Worm (Caenorhabditis elegans) whole organism, mixed stage, embryonic: ENCODE results near the gene T04B8.5.

Experiments used
- M03D4.4 ChIP-seq: sonication (generic microtip); optimal IDR thresholded peaks from 2 replicates; lab custom pipeline; 2017; ENCODE audit warnings: mild to moderate bottlenecking, missing genetic modification characterization, missing compliant biosample characterization
- bed-3 ChIP-seq: fragments of 200-800 bp; sonication (Bioruptor generic); optimal IDR thresholded peaks from 3 replicates; lab custom pipeline; 2018; ENCODE audit warnings: mild to moderate bottlenecking, missing genetic modification characterization, moderate library complexity, missing compliant biosample characterization
- blmp-1 ChIP-seq: fragments of 150-350 bp; optimal IDR thresholded peaks from 2 replicates; lab custom pipeline; 2014; ENCODE audit warnings: missing biosample characterization, missing genetic modification characterization
- ceh-39 ChIP-seq: fragments of 150-350 bp; optimal IDR thresholded peaks from 2 replicates; lab custom pipeline; 2014; ENCODE audit warnings: missing biosample characterization, missing genetic modification characterization
- ceh-43 ChIP-seq: fragments of 200-800 bp; sonication (Bioruptor generic); optimal IDR thresholded peaks from 2 replicates; lab custom pipeline; 2018; ENCODE audit warnings: mild to moderate bottlenecking, missing genetic modification characterization, moderate library complexity, missing compliant biosample characterization
- ceh-83 ChIP-seq: fragments of 200-800 bp; sonication (Bioruptor generic); optimal IDR thresholded peaks from 2 replicates; lab custom pipeline; 2018; ENCODE audit warnings: mild to moderate bottlenecking, missing genetic modification characterization, missing compliant biosample characterization
- ces-1 ChIP-seq: fragments of 150-350 bp; optimal IDR thresholded peaks from 2 replicates; lab custom pipeline; 2014; ENCODE audit warnings: missing biosample characterization, missing genetic modification reagents, missing genetic modification characterization
- cnd-1 ChIP-seq: fragments of 200-800 bp; sonication (Bioruptor generic); optimal IDR thresholded peaks from 2 replicates; lab custom pipeline; 2018; ENCODE audit warnings: mild to moderate bottlenecking, missing genetic modification characterization, missing compliant biosample characterization
- drap-1 ChIP-seq: fragments of 200-800 bp; sonication (Bioruptor generic); optimal IDR thresholded peaks from 3 replicates; lab custom pipeline; 2018; ENCODE audit warnings: mild to moderate bottlenecking, missing genetic modification characterization, missing compliant biosample characterization
- elt-1 ChIP-seq: sonication (generic microtip); optimal IDR thresholded peaks from 2 replicates; lab custom pipeline; 2017; ENCODE audit warnings: missing genetic modification characterization, mild to moderate bottlenecking, missing compliant biosample characterization, antibody characterized with exemption, moderate library complexity, borderline replicate concordance; ENCODE audit not compliant: insufficient read depth
- elt-3 ChIP-seq: fragments of 150-350 bp; optimal IDR thresholded peaks from 2 replicates; lab custom pipeline; 2014; ENCODE audit warnings: missing biosample characterization, missing genetic modification characterization
- ham-2 ChIP-seq: fragments of 200-800 bp; sonication (Bioruptor generic); optimal IDR thresholded peaks from 2 replicates; lab custom pipeline; 2018; ENCODE audit warnings: mild to moderate bottlenecking, missing genetic modification characterization, missing compliant biosample characterization
- hlh-1 ChIP-seq: fragments of 150-350 bp; optimal IDR thresholded peaks from 2 replicates; lab custom pipeline; 2014; ENCODE audit warnings: missing biosample characterization, missing genetic modification reagents, missing genetic modification characterization
- lin-32 ChIP-seq: fragments of 200-800 bp; sonication (Bioruptor generic); optimal IDR thresholded peaks from 2 replicates; lab custom pipeline; 2018; ENCODE audit warnings: mild to moderate bottlenecking, missing genetic modification characterization, missing compliant biosample characterization
- lsy-2 ChIP-seq: fragments of 150-350 bp; optimal IDR thresholded peaks from 2 replicates; lab custom pipeline; 2014; ENCODE audit warnings: missing biosample characterization, missing genetic modification characterization
- mab-5 ChIP-seq: fragments of 150-350 bp; optimal IDR thresholded peaks from 2 replicates; lab custom pipeline; 2014; ENCODE audit warnings: missing biosample characterization, missing genetic modification characterization
- mep-1 ChIP-seq: fragments of 150-350 bp; optimal IDR thresholded peaks from 2 replicates; lab custom pipeline; 2017; ENCODE audit warnings: missing biosample characterization, missing genetic modification reagents, missing genetic modification characterization, inconsistent platforms
- mls-2 ChIP-seq: sonication (generic microtip); optimal IDR thresholded peaks from 2 replicates; lab custom pipeline; 2016; ENCODE audit warnings: mild to moderate bottlenecking, missing genetic modification characterization, moderate library complexity, missing compliant biosample characterization
- nhr-12 ChIP-seq: fragments of 150-350 bp; optimal IDR thresholded peaks from 2 replicates; lab custom pipeline; 2014; ENCODE audit warnings: missing biosample characterization, missing genetic modification characterization
- nhr-2 ChIP-seq: fragments of 150-350 bp; optimal IDR thresholded peaks from 2 replicates; lab custom pipeline; 2014; ENCODE audit warnings: missing biosample characterization, missing genetic modification characterization
- nhr-237 ChIP-seq: fragments of 150-350 bp; optimal IDR thresholded peaks from 2 replicates; lab custom pipeline; 2014; ENCODE audit warnings: missing biosample characterization, missing genetic modification characterization
- nhr-76 ChIP-seq: sonication (generic microtip); optimal IDR thresholded peaks from 2 replicates; lab custom pipeline; 2017; ENCODE audit warnings: missing biosample characterization, missing genetic modification characterization
- pha-4 ChIP-seq: fragments of 150-350 bp; optimal IDR thresholded peaks from 2 replicates; lab custom pipeline; 2018; ENCODE audit warnings: missing biosample characterization, missing genetic modification reagents, missing genetic modification characterization
- sem-2 ChIP-seq: fragments of 200-800 bp; sonication (Bioruptor generic); optimal IDR thresholded peaks from 2 replicates; lab custom pipeline; 2018; ENCODE audit warnings: mild to moderate bottlenecking, missing genetic modification characterization, missing compliant biosample characterization
- sptf-1 ChIP-seq: sonication (generic microtip); optimal IDR thresholded peaks from 2 replicates; lab custom pipeline; 2017; ENCODE audit warnings: mild to moderate bottlenecking, missing genetic modification characterization, moderate library complexity, missing compliant biosample characterization
- tbx-8 ChIP-seq: fragments of 200-800 bp; sonication (Bioruptor generic); optimal IDR thresholded peaks from 2 replicates; lab custom pipeline; 2018; ENCODE audit warnings: mild to moderate bottlenecking, missing genetic modification characterization, moderate library complexity, missing compliant biosample characterization
- unc-120 ChIP-seq: sonication (generic microtip); optimal IDR thresholded peaks from 2 replicates; lab custom pipeline; 2017; ENCODE audit warnings: missing genetic modification characterization, missing compliant biosample characterization; ENCODE audit not compliant: poor library complexity, severe bottlenecking
- unc-39 ChIP-seq: fragments of 150-350 bp; optimal IDR thresholded peaks from 2 replicates; lab custom pipeline; 2014; ENCODE audit warnings: missing biosample characterization, missing genetic modification characterization
- unc-62 ChIP-seq: fragments of 150-350 bp; optimal IDR thresholded peaks from 2 replicates; lab custom pipeline; 2014; ENCODE audit warnings: missing biosample characterization, missing genetic modification reagents, missing genetic modification characterization
- zip-8 ChIP-seq: fragments of 150-350 bp; optimal IDR thresholded peaks from 2 replicates; lab custom pipeline; 2014; ENCODE audit warnings: missing biosample characterization, missing genetic modification characterization

T04B8.5 gene

DNA sequence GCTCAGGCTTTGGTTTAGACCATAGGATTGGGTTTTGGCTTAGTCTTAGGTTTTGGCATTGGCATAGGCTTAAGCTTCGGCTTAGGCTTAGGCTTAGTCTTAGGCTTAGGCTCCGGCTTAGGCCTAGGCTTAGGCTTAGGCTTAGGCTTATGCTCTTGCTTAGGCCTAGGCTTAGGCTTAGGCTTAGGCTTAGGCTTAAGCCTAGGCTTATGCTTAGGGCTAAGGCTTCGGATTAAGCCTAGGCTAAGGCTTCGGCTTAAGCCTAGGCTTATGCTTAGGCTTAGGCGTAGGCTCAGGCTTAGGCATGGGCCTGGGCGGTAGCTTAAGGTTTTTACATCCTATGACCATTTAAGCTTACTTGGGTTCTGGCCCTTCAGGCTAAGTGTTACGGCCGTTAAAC lies 27.0 kb upstream of the T04B8.5 start:
- TF ChIP-seq tbx-8 (GFP tag; lab: Kevin White, UChicago) (no peak), ham-2 (GFP tag; lab: Kevin White, UChicago) (peak; percentile 35)

DNA sequence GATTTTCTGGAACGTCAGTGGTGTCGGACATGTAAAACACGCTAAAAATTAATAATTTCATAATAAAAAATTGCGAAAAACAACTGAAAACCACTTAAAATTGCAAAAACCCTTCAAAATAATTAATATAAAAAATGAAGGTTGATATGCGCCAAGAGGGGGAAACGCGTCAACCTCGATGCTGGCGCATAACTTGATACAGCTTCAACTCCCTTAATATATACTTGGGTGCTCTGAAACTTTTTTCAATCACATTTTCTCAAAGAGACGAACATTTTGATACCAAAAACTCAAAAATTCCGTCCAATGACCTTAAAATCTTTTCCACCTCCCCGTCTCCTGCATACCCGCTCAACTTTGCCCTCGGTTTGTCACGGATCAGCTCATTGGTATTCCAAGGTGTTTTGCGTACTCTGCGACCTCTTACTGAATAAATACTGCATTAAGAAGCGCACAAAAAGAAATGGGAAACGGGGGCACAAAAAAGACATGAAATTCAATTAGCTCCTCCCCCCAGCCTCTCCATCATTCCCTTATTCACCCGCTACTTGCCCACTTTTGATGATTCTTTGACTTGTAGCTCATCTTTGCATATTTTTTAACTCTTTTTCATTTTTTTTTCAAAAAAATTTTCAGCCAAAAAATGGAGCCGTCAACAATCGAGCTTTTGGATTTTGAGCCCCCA lies 26.1 kb upstream of the T04B8.5 start, which contains the start of the genes K07E8.7 and frpr-14:
K07E8.7 (minus strand) TSS at position 47 of the 685 bp plus-strand sequence.
frpr-14 (plus strand) TSS at position 635 of the 685 bp plus-strand sequence.
- TF ChIP-seq drap-1 (GFP tag; lab: Kevin White, UChicago) (no peak), sem-2 (no peak), blmp-1 (tag; lab: Kevin White, UChicago) (no peak), lsy-2 (tag; lab: Kevin White, UChicago) (peak; percentile 28), lin-32 (GFP tag; lab: Kevin White, UChicago) (no peak), ces-1 (GFP tag; lab: Kevin White, UChicago) (peak; percentile 33), mep-1 (tag; lab: Kevin White, UChicago) (no peak)

DNA sequence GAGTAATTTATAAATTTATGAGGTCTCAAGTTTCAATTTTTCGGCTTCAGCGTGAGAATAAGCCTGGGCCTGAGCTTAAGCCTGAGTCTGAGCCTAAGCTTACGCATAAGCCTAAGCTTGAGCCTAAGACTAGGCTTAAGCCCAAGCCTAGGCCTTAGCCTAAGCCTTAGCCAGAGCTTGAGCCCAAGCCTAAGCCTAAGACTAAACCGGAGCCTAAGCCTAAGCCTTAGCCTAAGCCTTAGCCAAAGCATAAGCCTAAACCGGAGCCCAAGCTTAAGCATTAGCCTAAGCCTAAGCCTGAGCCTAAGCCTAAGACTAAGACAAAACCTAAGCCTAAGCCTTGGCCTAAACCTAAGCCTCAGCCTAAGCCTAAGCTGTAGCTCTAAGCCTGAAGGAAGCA lies 19.4 kb upstream of the T04B8.5 start:
- no peak for TF ChIP-seq unc-39
- no peak for TF ChIP-seq elt-3 (tag; lab: Kevin White, UChicago)
- no peak for TF ChIP-seq lin-32 (GFP tag; lab: Kevin White, UChicago)
- TF ChIP-seq ham-2 (GFP tag; lab: Kevin White, UChicago) = peak; percentile 9
- no peak for TF ChIP-seq hlh-1
- TF ChIP-seq drap-1 (GFP tag; lab: Kevin White, UChicago) = no peak
- TF ChIP-seq sem-2 = no peak

DNA sequence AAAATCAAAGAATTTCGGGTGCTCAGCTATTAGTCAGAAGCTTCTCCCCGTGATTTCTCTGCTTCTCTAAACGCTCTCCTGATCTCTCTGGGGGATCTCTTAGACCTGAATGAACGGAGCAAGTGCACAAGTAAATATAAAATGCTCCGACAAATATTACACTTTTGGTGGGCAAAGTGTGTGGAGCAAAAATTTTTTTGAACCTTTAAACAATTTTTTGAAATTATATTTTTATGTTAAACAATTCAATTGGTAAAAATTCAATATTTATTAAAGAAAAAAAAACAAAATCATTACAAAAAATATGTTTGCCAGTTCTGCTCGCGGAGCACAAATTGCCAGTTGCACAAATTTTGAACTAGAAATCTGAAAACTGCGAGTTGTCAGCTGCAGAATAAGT lies 15.1 kb upstream of the T04B8.5 start, which contains the start of gene K07E8.6:
K07E8.6 (minus strand) TSS at position 101 of the 400 bp plus-strand sequence.
- TF ChIP-seq elt-1 (tag; lab: Kevin White, UChicago) = no peak
- TF ChIP-seq unc-120 = no peak
- TF ChIP-seq zip-8 (tag; lab: Kevin White, UChicago) = no peak
- TF ChIP-seq nhr-76 = no peak
- TF ChIP-seq blmp-1 (tag; lab: Kevin White, UChicago) = no peak
- TF ChIP-seq pha-4 = no peak

DNA sequence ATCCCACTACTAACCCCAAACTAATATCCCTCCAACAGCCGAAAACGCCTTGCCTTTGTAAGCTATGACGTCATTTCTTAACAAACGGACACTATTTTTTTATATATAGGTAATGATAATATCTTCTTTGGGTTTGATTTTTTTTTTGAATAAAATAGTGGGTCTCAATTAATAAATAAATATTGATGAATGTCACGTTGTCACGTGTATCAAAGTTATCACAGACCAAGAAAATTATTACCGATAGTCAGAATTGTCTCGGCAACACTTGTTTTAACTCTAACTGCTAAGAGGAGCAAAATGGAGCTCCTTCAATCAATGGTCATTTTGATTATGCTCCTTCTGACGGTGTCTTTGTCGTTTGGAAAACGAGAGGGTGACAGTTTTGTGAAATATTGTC lies 9.6 kb upstream of the T04B8.5 start, which contains the start of gene T04B8.1:
T04B8.1 (plus strand) TSS at position 301 of the 400 bp plus-strand sequence.
- TF ChIP-seq mls-2 = no peak
- no peak for TF ChIP-seq elt-3 (tag; lab: Kevin White, UChicago)
- TF ChIP-seq ceh-83 (GFP tag; lab: Kevin White, UChicago) = no peak
- no peak for TF ChIP-seq nhr-12 (tag; lab: Kevin White, UChicago)
- TF ChIP-seq cnd-1 (tag; lab: Kevin White, UChicago) = no peak
- TF ChIP-seq bed-3 (GFP tag; lab: Kevin White, UChicago) = no peak
- no peak for TF ChIP-seq elt-1 (tag; lab: Kevin White, UChicago)
- no peak for TF ChIP-seq ceh-43 (GFP tag; lab: Kevin White, UChicago)
- TF ChIP-seq sem-2 = no peak
- no peak for TF ChIP-seq unc-39
- no peak for TF ChIP-seq unc-62 (GFP tag; lab: Kevin White, UChicago)
- no peak for TF ChIP-seq blmp-1 (tag; lab: Kevin White, UChicago)
- no peak for TF ChIP-seq pha-4
- TF ChIP-seq mab-5 (tag; lab: Kevin White, UChicago) = no peak
- no peak for TF ChIP-seq ceh-39 (tag; lab: Kevin White, UChicago)
- TF ChIP-seq lsy-2 (tag; lab: Kevin White, UChicago) = no peak

DNA sequence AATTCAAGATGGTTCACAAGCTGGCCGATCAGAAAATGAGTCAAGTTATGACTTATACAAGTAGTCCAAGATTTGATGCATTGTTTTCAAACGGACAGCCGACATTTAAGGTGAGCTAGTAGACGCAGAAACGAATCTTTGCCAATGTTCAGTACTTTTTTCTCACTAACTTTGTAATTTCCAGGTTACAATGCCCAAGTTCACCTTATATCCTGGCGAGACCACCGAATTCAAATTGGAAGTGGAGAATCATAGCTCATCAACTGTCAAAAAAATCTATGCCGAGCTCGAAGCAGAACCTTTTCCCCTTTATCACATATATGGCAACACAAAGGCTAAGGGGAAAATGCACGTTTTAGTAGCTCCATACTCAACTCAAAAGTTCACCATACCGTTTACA lies 3.6 kb upstream of the T04B8.5 start:
- TF ChIP-seq ceh-39 (tag; lab: Kevin White, UChicago) (no peak), nhr-76 (no peak), M03D4.4 (tag; lab: Kevin White, UChicago) (no peak), nhr-2 (tag; lab: Kevin White, UChicago) (no peak), nhr-237 (tag; lab: Kevin White, UChicago) (no peak), bed-3 (GFP tag; lab: Kevin White, UChicago) (no peak), tbx-8 (GFP tag; lab: Kevin White, UChicago) (no peak), lsy-2 (tag; lab: Kevin White, UChicago) (no peak), nhr-12 (tag; lab: Kevin White, UChicago) (no peak), mls-2 (no peak), sptf-1 (no peak), lin-32 (GFP tag; lab: Kevin White, UChicago) (no peak), cnd-1 (tag; lab: Kevin White, UChicago) (no peak), drap-1 (GFP tag; lab: Kevin White, UChicago) (no peak), pha-4 (no peak), ceh-83 (GFP tag; lab: Kevin White, UChicago) (no peak)
